Worm (Caenorhabditis elegans) whole organism, L1 larva: Measurements from ENCODE around the gene ugt-21.

Experiments
- dpl-1 ChIP-seq, 3 experiments: fragments of 150-350 bp in 2 of 3; sonication (generic microtip) in 1 of 3; optimal IDR thresholded peaks; 2 replicates each; lab custom pipeline; 2014 to 2017; ENCODE audit warnings: missing biosample characterization in 3 of 3, missing genetic modification characterization in 3 of 3, missing genetic modification reagents in 3 of 3
- fkh-10 ChIP-seq: sonication (generic microtip); optimal IDR thresholded peaks from 2 replicates; lab custom pipeline; 2017; ENCODE audit warnings: missing biosample characterization, missing genetic modification reagents, missing genetic modification characterization
- fos-1 ChIP-seq: fragments of 150-350 bp; optimal IDR thresholded peaks from 2 replicates; lab custom pipeline; 2014; ENCODE audit warnings: missing biosample characterization, missing genetic modification characterization
- lin-15B ChIP-seq: fragments of 150-350 bp; sonication (generic microtip); optimal IDR thresholded peaks from 3 replicates; lab custom pipeline; 2014; ENCODE audit warnings: missing biosample characterization, missing genetic modification characterization
- mdl-1 ChIP-seq, 2 experiments: fragments of 150-350 bp; optimal IDR thresholded peaks; 2 replicates each; lab custom pipeline; 2014 to 2017; ENCODE audit warnings: missing biosample characterization in 2 of 2, missing genetic modification characterization in 2 of 2, inconsistent platforms in 1 of 2
- nhr-11 ChIP-seq: fragments of 150-350 bp; optimal IDR thresholded peaks from 2 replicates; lab custom pipeline; 2014; ENCODE audit warnings: missing biosample characterization, missing genetic modification characterization
- nhr-12 ChIP-seq: sonication (generic microtip); optimal IDR thresholded peaks from 2 replicates; lab custom pipeline; 2017; ENCODE audit warnings: missing biosample characterization, missing genetic modification characterization
- nhr-237 ChIP-seq: fragments of 150-350 bp; optimal IDR thresholded peaks from 2 replicates; lab custom pipeline; 2014; ENCODE audit warnings: missing biosample characterization, missing genetic modification characterization
- zag-1 ChIP-seq: fragments of 150-350 bp; optimal IDR thresholded peaks from 2 replicates; lab custom pipeline; 2014; ENCODE audit warnings: missing biosample characterization, missing genetic modification characterization
- ztf-11 ChIP-seq, 2 experiments: sonication (generic microtip); optimal IDR thresholded peaks; 2 replicates each; lab custom pipeline; 2016 to 2017; ENCODE audit warnings: missing genetic modification characterization in 2 of 2, missing biosample characterization in 1 of 2, missing compliant biosample characterization in 1 of 2

DNA sequence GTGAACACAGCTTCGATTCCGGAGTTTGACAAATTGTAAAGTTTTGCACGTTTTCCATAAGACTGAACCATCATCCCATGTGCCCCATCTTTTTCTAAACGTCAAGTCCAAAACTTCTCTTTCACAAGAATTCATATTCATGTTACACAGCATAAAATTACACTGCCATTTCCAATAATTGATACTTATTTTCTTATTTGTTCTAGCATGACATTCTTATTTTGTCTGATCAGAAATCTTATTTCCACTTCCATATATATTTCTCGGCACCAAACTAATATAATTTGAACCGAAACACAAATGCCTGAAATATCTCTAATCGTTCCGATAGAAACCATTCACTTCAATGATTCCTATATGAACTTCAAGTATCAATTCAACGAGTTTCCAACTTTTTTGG is 14.1 kb upstream of the ugt-21 start, which contains the start of gene sru-2:
- TF ChIP-seq fos-1 (tag; lab: Kevin White, UChicago) (no peak), nhr-11 (tag; lab: Kevin White, UChicago) (no peak), lin-15B (tag; lab: Kevin White, UChicago) (no peak), dpl-1 (GFP tag; optimal IDR thresholded peaks at IDR 0.05; lab: Kevin White, UChicago) (no peak), fkh-10 (no peak), mdl-1 (tag; optimal IDR thresholded peaks at IDR 0.05; lab: Kevin White, UChicago) (no peak), nhr-12 (tag; lab: Kevin White, UChicago) (no peak), ztf-11 (tag; optimal IDR thresholded peaks at IDR 0.05; lab: Kevin White, UChicago) (no peak), nhr-237 (tag; lab: Kevin White, UChicago) (no peak), zag-1 (no peak)
